Worm (Caenorhabditis elegans) whole organism, L4 larva: ENCODE results near the gene ung-1.
A peak's percentile ranks its signal among the peaks of the same experiment; 100 is the strongest.

ENCODE experiments used
- D1046.2 ChIP-seq: fragments of 200-800 bp; sonication (Bioruptor generic); IDR thresholded peaks from 2 replicates; pipeline ENCODE4 v1.3.6; 2022; ENCODE audit warnings: missing genetic modification characterization, missing compliant biosample characterization
- F44E2.7 ChIP-seq: fragments of 200-800 bp; sonication (Bioruptor generic); IDR thresholded peaks from 2 replicates; pipeline ENCODE4 v2.1.2; 2022; ENCODE audit warnings: missing genetic modification characterization, missing compliant biosample characterization
- F49E8.2 ChIP-seq: sonication (generic microtip); optimal IDR thresholded peaks from 2 replicates; lab custom pipeline; 2016; ENCODE audit warnings: missing compliant biosample characterization, mild to moderate bottlenecking, missing genetic modification characterization, borderline replicate concordance
- R02D3.7 ChIP-seq: fragments of 150-350 bp; sonication (generic microtip); optimal IDR thresholded peaks from 3 replicates; lab custom pipeline; 2014; ENCODE audit warnings: missing biosample characterization, missing genetic modification characterization
- Y105C5A.15 ChIP-seq: fragments of 200-800 bp; sonication (Bioruptor generic); IDR thresholded peaks from 2 replicates; pipeline ENCODE4 v1.3.6; 2022; ENCODE audit warnings: missing genetic modification characterization, missing compliant biosample characterization
- Y5F2A.4 ChIP-seq: fragments of 200-800 bp; sonication (Bioruptor generic); optimal IDR thresholded peaks from 2 replicates; lab custom pipeline; 2018; ENCODE audit warnings: mild to moderate bottlenecking, missing genetic modification characterization, missing compliant biosample characterization
- aha-1 ChIP-seq: fragments of 150-350 bp; peaks from one replicate; lab custom pipeline; 2014; ENCODE audit warnings: missing biosample characterization, missing genetic modification characterization
- ama-1 ChIP-seq: fragments of 150-350 bp; optimal IDR thresholded peaks from 2 replicates; lab custom pipeline; 2014; ENCODE audit warnings: inconsistent platforms, mixed read lengths
- arid-1 ChIP-seq: fragments of 200-800 bp; sonication (Bioruptor generic); conservative IDR thresholded peaks from 2 replicates; pipeline ENCODE4 v1.3.6; 2022; ENCODE audit warnings: missing genetic modification reagents, missing genetic modification characterization, missing compliant biosample characterization
- ceh-44 ChIP-seq: fragments of 200-800 bp; sonication (Bioruptor generic); IDR thresholded peaks from 2 replicates; pipeline ENCODE4 v1.3.6; 2022; ENCODE audit warnings: missing genetic modification reagents, missing genetic modification characterization, missing compliant biosample characterization
- cey-2 ChIP-seq: sonication (generic microtip); optimal IDR thresholded peaks from 3 replicates; lab custom pipeline; 2017; ENCODE audit warnings: missing genetic modification characterization, mild to moderate bottlenecking, missing compliant biosample characterization, antibody characterized with exemption, borderline replicate concordance; ENCODE audit not compliant: insufficient read depth
- ctbp-1 ChIP-seq: fragments of 200-800 bp; sonication (Bioruptor generic); IDR thresholded peaks from 2 replicates; pipeline ENCODE4 v1.3.6; 2022; ENCODE audit warnings: missing genetic modification reagents, missing genetic modification characterization, missing compliant biosample characterization
- daf-19 ChIP-seq: fragments of 200-800 bp; sonication (Bioruptor generic); conservative IDR thresholded peaks from 2 replicates; pipeline ENCODE4 v1.3.6; 2022; ENCODE audit warnings: missing genetic modification characterization, missing compliant biosample characterization
- dmd-6 ChIP-seq: fragments of 200-800 bp; sonication (Bioruptor generic); IDR thresholded peaks from 2 replicates; pipeline ENCODE4 v1.3.6; 2022; ENCODE audit warnings: missing genetic modification reagents, missing genetic modification characterization, missing compliant biosample characterization
- duxl-1 ChIP-seq: sonication (generic microtip); optimal IDR thresholded peaks from 2 replicates; lab custom pipeline; 2016; ENCODE audit warnings: mild to moderate bottlenecking, missing genetic modification characterization, moderate library complexity, missing compliant biosample characterization; ENCODE audit not compliant: poor library complexity
- fkh-10 ChIP-seq: fragments of 150-350 bp; optimal IDR thresholded peaks from 2 replicates; lab custom pipeline; 2014; ENCODE audit warnings: missing biosample characterization, missing genetic modification reagents, missing genetic modification characterization
- hlh-30 ChIP-seq: sonication (generic microtip); optimal IDR thresholded peaks from 2 replicates; lab custom pipeline; 2017; ENCODE audit warnings: antibody characterized with exemption, mild to moderate bottlenecking, missing genetic modification characterization, missing compliant biosample characterization; ENCODE audit not compliant: insufficient read depth
- jun-1 ChIP-seq: fragments of 150-350 bp; optimal IDR thresholded peaks from 2 replicates; lab custom pipeline; 2014; ENCODE audit warnings: missing biosample characterization, missing genetic modification reagents, missing genetic modification characterization
- lin-38 ChIP-seq: fragments of 200-800 bp; sonication (Bioruptor generic); IDR thresholded peaks from 2 replicates; pipeline ENCODE4 v1.3.6; 2022; ENCODE audit warnings: missing genetic modification reagents, missing genetic modification characterization, missing compliant biosample characterization
- lin-39 ChIP-seq: fragments of 150-350 bp; optimal IDR thresholded peaks from 2 replicates; lab custom pipeline; 2014; ENCODE audit warnings: missing biosample characterization, missing genetic modification reagents, missing genetic modification characterization
- madf-5 ChIP-seq, 2 experiments: fragments of 200-800 bp; sonication (Bioruptor generic); IDR thresholded peaks; 2 replicates each; pipeline ENCODE4 v1.3.6; 2022; ENCODE audit warnings: missing compliant biosample characterization in 2 of 2, missing genetic modification characterization in 2 of 2
- madf-9 ChIP-seq: fragments of 200-800 bp; sonication (Bioruptor generic); conservative IDR thresholded peaks from 2 replicates; pipeline ENCODE4 v1.3.6; 2022; ENCODE audit warnings: missing genetic modification reagents, missing genetic modification characterization, missing compliant biosample characterization
- mdl-1 ChIP-seq, 2 experiments: fragments of 150-350 bp in 1 of 2; sonication (generic microtip) in 1 of 2; optimal IDR thresholded peaks; 2 replicates each; lab custom pipeline; 2014 to 2017; ENCODE audit warnings: missing biosample characterization in 2 of 2, missing genetic modification characterization in 2 of 2
- mdt-29 ChIP-seq: fragments of 200-800 bp; sonication (Bioruptor generic); IDR thresholded peaks from 2 replicates; pipeline ENCODE4 v1.3.6; 2022; ENCODE audit warnings: missing genetic modification reagents, missing genetic modification characterization, missing compliant biosample characterization
- mes-2 ChIP-seq: sonication (generic microtip); optimal IDR thresholded peaks from 2 replicates; lab custom pipeline; 2016; ENCODE audit warnings: missing genotype, mild to moderate bottlenecking, missing genetic modification characterization, missing compliant biosample characterization; ENCODE audit not compliant: poor library complexity, severe bottlenecking
- mxl-3 ChIP-seq: fragments of 200-800 bp; sonication (Bioruptor generic); optimal IDR thresholded peaks from 2 replicates; lab custom pipeline; 2018; ENCODE audit warnings: mild to moderate bottlenecking, missing genetic modification characterization, missing compliant biosample characterization
- nhr-102 ChIP-seq: sonication (generic microtip); optimal IDR thresholded peaks from 2 replicates; lab custom pipeline; 2016; ENCODE audit warnings: mild to moderate bottlenecking, missing genetic modification characterization, moderate library complexity, missing compliant biosample characterization
- nhr-28 ChIP-seq: fragments of 150-350 bp; optimal IDR thresholded peaks from 2 replicates; lab custom pipeline; 2014; ENCODE audit warnings: missing biosample characterization, missing genetic modification characterization
- nhr-41 ChIP-seq: fragments of 200-800 bp; sonication (Bioruptor generic); IDR thresholded peaks from 2 replicates; pipeline ENCODE4 v1.3.6; 2022; ENCODE audit warnings: missing genetic modification reagents, missing genetic modification characterization, missing compliant biosample characterization
- nhr-42 ChIP-seq: fragments of 200-800 bp; sonication (Bioruptor generic); IDR thresholded peaks from 2 replicates; pipeline ENCODE4 v1.3.6; 2022; ENCODE audit warnings: missing genetic modification characterization, missing compliant biosample characterization
- pha-4 ChIP-seq, 2 experiments: fragments of 150-350 bp in 1 of 2; fragments of 200-800 bp in 1 of 2; sonication (Bioruptor generic) in 1 of 2; IDR thresholded peaks in 1 of 2; optimal IDR thresholded peaks in 1 of 2; 2 replicates each; pipeline versions ENCODE4 v1.3.6 to Lab custom; 2014 to 2022; ENCODE audit warnings: missing genetic modification characterization in 2 of 2, missing genetic modification reagents in 2 of 2, missing biosample characterization in 1 of 2, missing compliant biosample characterization in 1 of 2
- saeg-2 ChIP-seq: fragments of 200-800 bp; sonication (Bioruptor generic); IDR thresholded peaks from 2 replicates; pipeline ENCODE4 v1.3.6; 2022; ENCODE audit warnings: missing genetic modification reagents, missing genetic modification characterization, missing compliant biosample characterization
- set-16 ChIP-seq: fragments of 200-800 bp; sonication (Bioruptor generic); IDR thresholded peaks from 2 replicates; pipeline ENCODE4 v1.3.6; 2022; ENCODE audit warnings: missing genetic modification reagents, missing genetic modification characterization, missing compliant biosample characterization
- spr-1 ChIP-seq: sonication (generic microtip); optimal IDR thresholded peaks from 2 replicates; lab custom pipeline; 2016; ENCODE audit warnings: mild to moderate bottlenecking, missing genetic modification characterization, missing compliant biosample characterization
- unc-130 ChIP-seq: sonication (generic microtip); optimal IDR thresholded peaks from 2 replicates; lab custom pipeline; 2016; ENCODE audit warnings: missing genetic modification reagents, missing genetic modification characterization, missing compliant biosample characterization
- unc-39 ChIP-seq: sonication (generic microtip); optimal IDR thresholded peaks from 2 replicates; lab custom pipeline; 2017; ENCODE audit warnings: missing biosample characterization, missing genetic modification characterization
- unc-62 ChIP-seq, 3 experiments: fragments of 150-350 bp in 1 of 3; sonication (generic microtip); optimal IDR thresholded peaks in 2 of 3; peaks in 1 of 3; 1 replicate in 1 of 3; 2 replicates in 2 of 3; lab custom pipeline; 2014 to 2017; ENCODE audit warnings: missing biosample characterization in 3 of 3, missing genetic modification characterization in 3 of 3, missing genetic modification reagents in 3 of 3, missing genotype in 1 of 3
- zag-1 ChIP-seq: fragments of 150-350 bp; optimal IDR thresholded peaks from 2 replicates; lab custom pipeline; 2014; ENCODE audit warnings: missing biosample characterization, missing genetic modification characterization
- zfp-3 ChIP-seq: fragments of 200-800 bp; sonication (Bioruptor generic); conservative IDR thresholded peaks from 2 replicates; pipeline ENCODE4 v1.3.6; 2022; ENCODE audit warnings: missing genetic modification reagents, missing genetic modification characterization, missing compliant biosample characterization
- zip-2 ChIP-seq: fragments of 150-350 bp; optimal IDR thresholded peaks from 2 replicates; lab custom pipeline; 2014; ENCODE audit warnings: missing biosample characterization, missing genetic modification characterization
- ztf-7 ChIP-seq: fragments of 150-350 bp; optimal IDR thresholded peaks from 2 replicates; lab custom pipeline; 2014; ENCODE audit warnings: missing biosample characterization, missing genetic modification characterization

The ung-1 gene

DNA sequence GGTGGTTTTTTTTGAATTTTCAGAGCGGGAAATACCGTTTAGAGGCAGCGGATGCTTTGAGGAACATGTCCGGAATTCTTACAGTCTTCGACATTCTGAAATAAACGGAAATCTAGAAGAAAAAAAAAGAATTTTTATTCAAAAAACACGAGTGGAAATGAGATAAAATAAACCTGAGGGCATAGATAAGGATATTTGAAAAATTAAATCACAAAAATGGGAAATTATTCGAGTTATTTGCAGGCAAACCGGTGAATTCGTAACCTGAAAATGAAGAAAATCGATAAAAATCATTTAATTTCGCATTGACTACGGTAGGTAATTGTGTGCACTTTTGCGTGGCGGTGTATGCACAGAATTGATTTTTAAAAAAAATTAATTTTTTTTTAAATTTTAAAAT is at the start of gene ung-1:
ung-1 (minus strand) TSS at position 101 of the 400 bp plus-strand sequence.
- TF ChIP-seq R02D3.7 (tag; lab: Kevin White, UChicago), result no peak
- TF ChIP-seq unc-62 (GFP tag; optimal IDR thresholded peaks at IDR 0.05 in 1 of 2; lab: Kevin White, UChicago), result no peak
- no peak for TF ChIP-seq unc-62 (tag; optimal IDR thresholded peaks at IDR 0.05; lab: Kevin White, UChicago)
- TF ChIP-seq nhr-41 (GFP tag; lab: Robert Waterston, UW), result no peak
- no peak for TF ChIP-seq saeg-2
- no peak for TF ChIP-seq Y5F2A.4 (GFP tag; lab: Kevin White, UChicago)
- TF ChIP-seq unc-39 (tag; lab: Kevin White, UChicago), result no peak
- TF ChIP-seq F44E2.7 (GFP tag; lab: Robert Waterston, UW), result no peak
- no peak for TF ChIP-seq jun-1
- TF ChIP-seq D1046.2, result no peak
- no peak for TF ChIP-seq daf-19

DNA sequence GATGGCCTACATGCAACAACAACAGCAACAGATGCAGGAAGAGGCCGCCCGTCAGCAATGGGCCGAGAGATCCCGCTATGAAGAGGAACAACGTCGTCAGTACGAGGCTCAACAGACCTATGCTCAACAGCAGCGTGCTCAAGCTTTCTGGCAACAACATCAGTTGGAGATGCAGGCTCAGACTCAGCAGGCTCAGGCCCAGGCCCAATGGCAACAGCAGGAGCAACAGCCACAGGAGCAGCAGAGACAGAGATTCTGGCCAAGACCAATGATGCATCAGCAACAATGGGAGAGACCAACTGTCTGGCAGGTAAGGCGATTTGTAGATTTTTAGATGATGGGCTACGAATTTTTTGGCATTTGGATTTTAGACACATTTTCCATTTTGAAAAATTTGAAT is 48.4 kb upstream of the ung-1 start:
- TF ChIP-seq F49E8.2 (no peak), aha-1 (tag; lab: Kevin White, UChicago) (peak; percentile 77), set-16 (GFP tag; lab: Robert Waterston, UW) (peak; percentile 51; the same call in 1 of the 2 replicates)

DNA sequence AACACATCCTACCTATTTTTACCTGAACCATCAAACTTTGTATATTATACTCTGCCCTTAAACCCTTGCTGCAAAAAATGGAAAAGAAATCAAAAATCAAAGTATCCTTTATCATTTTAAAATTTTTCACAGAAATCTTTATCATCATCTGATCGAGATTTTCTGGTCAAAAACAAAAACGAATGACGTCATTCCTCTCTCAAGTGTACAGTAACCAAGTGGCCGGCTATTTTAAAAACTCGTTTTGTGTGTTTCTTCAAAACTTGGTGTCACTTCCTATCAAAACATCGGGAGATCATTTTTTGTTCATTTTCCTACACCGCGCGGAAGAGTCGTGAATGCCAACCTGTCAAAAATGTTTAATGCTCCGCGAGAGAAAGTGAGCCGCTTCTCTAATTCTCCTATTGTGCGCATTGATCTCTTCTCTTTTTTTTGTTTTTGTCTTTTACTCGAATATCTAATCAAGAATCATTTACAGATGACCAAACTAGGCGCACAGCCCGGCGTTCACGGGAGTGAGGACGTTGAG is 46.2 kb upstream of the ung-1 start, which contains the start of gene brp-1:
brp-1 (plus strand) TSS at position 479 of the 529 bp plus-strand sequence.
- TF ChIP-seq mdt-29 (GFP tag; lab: Robert Waterston, UW) (no peak), fkh-10 (no peak), nhr-28 (peak; percentile 8), madf-9 (GFP tag; lab: Robert Waterston, UW) (peak; percentile 3; the same call in 1 of the 2 replicates), mdl-1 (tag; optimal IDR thresholded peaks at IDR 0.05; lab: Kevin White, UChicago) (no peak), lin-39 (tag; lab: Kevin White, UChicago) (no peak), mxl-3 (GFP tag; lab: Kevin White, UChicago) (no peak), zag-1 (tag; lab: Kevin White, UChicago) (no peak), ama-1 (lab: Kevin White, UChicago) (no peak), saeg-2 (no peak), cey-2 (tag; lab: Kevin White, UChicago) (no peak), pha-4 (GFP tag; IDR thresholded peaks at IDR 0.05; lab: Robert Waterston, UW) (no peak), pha-4 (tag; optimal IDR thresholded peaks at IDR 0.05; lab: Kevin White, UChicago) (no peak), ctbp-1 (no peak), duxl-1 (tag; lab: Kevin White, UChicago) (no peak), hlh-30 (tag; lab: Kevin White, UChicago) (no peak), unc-62 (GFP tag; optimal IDR thresholded peaks at IDR 0.05 in 1 of 2; lab: Kevin White, UChicago) (peak in 1 of 2 experiments; percentile 70), unc-62 (tag; optimal IDR thresholded peaks at IDR 0.05; lab: Kevin White, UChicago) (no peak), ceh-44 (GFP tag; lab: Robert Waterston, UW) (no peak), zip-2 (tag; lab: Kevin White, UChicago) (no peak), aha-1 (tag; lab: Kevin White, UChicago) (peak; percentile 18), mes-2 (tag; lab: Kevin White, UChicago) (no peak), dmd-6 (GFP tag; lab: Robert Waterston, UW) (0 out of 2 replicates have a peak, but pooled peaks have one; percentile 19), nhr-102 (tag; lab: Kevin White, UChicago) (no peak), Y105C5A.15 (GFP tag; lab: Robert Waterston, UW) (no peak), ztf-7 (tag; lab: Kevin White, UChicago) (no peak), set-16 (GFP tag; lab: Robert Waterston, UW) (no peak), unc-130 (GFP tag; lab: Kevin White, UChicago) (no peak), nhr-41 (GFP tag; lab: Robert Waterston, UW) (no peak), zfp-3 (GFP tag; lab: Robert Waterston, UW) (no peak), madf-5 (GFP tag; IDR thresholded peaks at IDR 0.05; lab: Robert Waterston, UW) (no peak), spr-1 (tag; lab: Kevin White, UChicago) (no peak), arid-1 (GFP tag; lab: Robert Waterston, UW) (no peak), lin-38 (no peak), nhr-42 (GFP tag; lab: Robert Waterston, UW) (no peak)
